Fruit fly (Drosophila melanogaster) whole organism, embryonic: ENCODE data around the gene Tom40.
A peak's percentile ranks its signal among the peaks of the same experiment; 100 is the strongest.

Experiments used
- Ada2b ChIP-seq: fragments of 200-800 bp; sonication (Bioruptor generic); IDR thresholded peaks from 2 replicates; pipeline ENCODE4 v1.3.6; 2022; ENCODE audit warnings: missing biosample characterization, missing genetic modification characterization
- Antp ChIP-seq: fragments of 200-800 bp; sonication (Bioruptor generic); optimal IDR thresholded peaks from 3 replicates; lab custom pipeline; 2016; ENCODE audit warnings: missing biosample characterization, missing genetic modification characterization
- Atf6 ChIP-seq: fragments of 200-800 bp; sonication (Bioruptor generic); IDR thresholded peaks from 2 replicates; pipeline ENCODE4 v1.3.6; 2022; ENCODE audit warnings: missing biosample characterization, missing genetic modification characterization
- CG10321 ChIP-seq: fragments of 200-800 bp; sonication (Bioruptor generic); IDR thresholded peaks from 2 replicates; pipeline ENCODE4 v1.3.6; 2022; ENCODE audit warnings: missing biosample characterization, missing genetic modification characterization
- CG11456 ChIP-seq: fragments of 200-800 bp; sonication (Bioruptor generic); IDR thresholded peaks from 3 replicates; pipeline ENCODE4 v1.3.6; 2022; ENCODE audit warnings: missing biosample characterization, missing genetic modification characterization
- CG12071 ChIP-seq: fragments of 200-800 bp; sonication (Bioruptor generic); optimal IDR thresholded peaks from 3 replicates; lab custom pipeline; 2018; ENCODE audit warnings: missing biosample characterization, mild to moderate bottlenecking, missing genetic modification characterization
- CG1233 ChIP-seq: fragments of 200-800 bp; sonication (Bioruptor generic); optimal IDR thresholded peaks from 4 replicates; lab custom pipeline; 2018; ENCODE audit warnings: missing biosample characterization, mild to moderate bottlenecking, missing genetic modification characterization
- CG14710 ChIP-seq: fragments of 200-800 bp; sonication (Bioruptor generic); optimal IDR thresholded peaks from 3 replicates; lab custom pipeline; 2019; ENCODE audit warnings: missing biosample characterization, mild to moderate bottlenecking, missing genetic modification characterization, moderate library complexity
- CG15011 ChIP-seq: fragments of 200-800 bp; sonication (Bioruptor generic); optimal IDR thresholded peaks from 3 replicates; lab custom pipeline; 2018; ENCODE audit warnings: missing biosample characterization, mild to moderate bottlenecking, missing genetic modification characterization
- CG1603 ChIP-seq: fragments of 200-800 bp; sonication (Bioruptor generic); optimal IDR thresholded peaks from 2 replicates; lab custom pipeline; 2019; ENCODE audit warnings: missing biosample characterization, mild to moderate bottlenecking, missing genetic modification characterization, moderate library complexity
- CG17361 ChIP-seq: fragments of 200-800 bp; sonication (Bioruptor generic); IDR thresholded peaks from 3 replicates; pipeline ENCODE4 v1.3.6; 2022; ENCODE audit warnings: missing biosample characterization, missing genetic modification characterization
- CG31365 ChIP-seq: fragments of 200-800 bp; sonication (Bioruptor generic); optimal IDR thresholded peaks from 2 replicates; lab custom pipeline; 2018; ENCODE audit warnings: missing biosample characterization, mild to moderate bottlenecking, missing genetic modification characterization
- CG32767 ChIP-seq: fragments of 200-800 bp; sonication (Bioruptor generic); IDR thresholded peaks from 2 replicates; pipeline ENCODE4 v1.3.6; 2022; ENCODE audit warnings: missing biosample characterization, missing genetic modification characterization
- CG33213 ChIP-seq: fragments of 200-800 bp; sonication (Bioruptor generic); optimal IDR thresholded peaks from 3 replicates; lab custom pipeline; 2016; ENCODE audit warnings: missing biosample characterization, missing genetic modification characterization
- CG6272 ChIP-seq: fragments of 200-800 bp; sonication (Bioruptor generic); IDR thresholded peaks from 2 replicates; pipeline ENCODE4 v1.3.6; 2022; ENCODE audit warnings: missing biosample characterization, missing genetic modification characterization
- CG7357 ChIP-seq: fragments of 200-800 bp; sonication (Bioruptor generic); IDR thresholded peaks from 3 replicates; pipeline ENCODE4 v1.3.6; 2022; ENCODE audit warnings: missing biosample characterization, missing genetic modification characterization
- CG7372 ChIP-seq: fragments of 200-800 bp; sonication (Bioruptor generic); IDR thresholded peaks from 2 replicates; pipeline ENCODE4 v1.3.6; 2022; ENCODE audit warnings: missing biosample characterization, missing genetic modification characterization
- CG7745 ChIP-seq: fragments of 200-800 bp; sonication (Bioruptor generic); optimal IDR thresholded peaks from 2 replicates; lab custom pipeline; 2018; ENCODE audit warnings: missing biosample characterization, mild to moderate bottlenecking, missing genetic modification characterization, moderate library complexity
- CG9609 ChIP-seq: fragments of 200-800 bp; sonication (Bioruptor generic); optimal IDR thresholded peaks from 3 replicates; lab custom pipeline; 2016; ENCODE audit warnings: missing biosample characterization, missing genetic modification characterization
- CkIIα-i1 ChIP-seq: fragments of 200-800 bp; sonication (Bioruptor generic); IDR thresholded peaks from 2 replicates; pipeline ENCODE4 v1.3.6; 2022; ENCODE audit warnings: missing biosample characterization, missing genetic modification characterization
- D19B ChIP-seq: fragments of 200-800 bp; sonication (Bioruptor generic); optimal IDR thresholded peaks from 2 replicates; lab custom pipeline; 2017; ENCODE audit warnings: missing biosample characterization, mild to moderate bottlenecking, missing genetic modification characterization
- Dad ChIP-seq: fragments of 200-800 bp; sonication (Bioruptor generic); optimal IDR thresholded peaks from 3 replicates; lab custom pipeline; 2016; ENCODE audit warnings: missing biosample characterization, missing genetic modification characterization
- Dip2 ChIP-seq: fragments of 200-800 bp; sonication (Bioruptor generic); IDR thresholded peaks from 2 replicates; pipeline ENCODE4 v1.3.6; 2022; ENCODE audit warnings: missing biosample characterization, missing genetic modification characterization
- Fer1 ChIP-seq: fragments of 200-800 bp; sonication (Bioruptor generic); optimal IDR thresholded peaks from 2 replicates; lab custom pipeline; 2017; ENCODE audit warnings: missing biosample characterization, mild to moderate bottlenecking, missing genetic modification characterization
- Hand ChIP-seq: fragments of 200-800 bp; sonication (Bioruptor generic); optimal IDR thresholded peaks from 2 replicates; lab custom pipeline; 2017; ENCODE audit warnings: mild to moderate bottlenecking, missing biosample characterization, missing genetic modification reagents, missing genetic modification characterization
- Lpt ChIP-seq: fragments of >200 bp; optimal IDR thresholded peaks from 2 replicates; lab custom pipeline; 2018; ENCODE audit warnings: missing biosample characterization, missing genetic modification characterization
- Myb ChIP-seq: fragments of 200-800 bp; sonication (Bioruptor generic); optimal IDR thresholded peaks from 2 replicates; lab custom pipeline; 2016; ENCODE audit warnings: missing biosample characterization, missing genetic modification characterization
- NC2α ChIP-seq: fragments of 200-800 bp; sonication (Bioruptor generic); optimal IDR thresholded peaks from 2 replicates; lab custom pipeline; 2016; ENCODE audit warnings: missing biosample characterization, missing genetic modification characterization
- Optix ChIP-seq: fragments of 200-800 bp; sonication (Bioruptor generic); IDR thresholded peaks from 3 replicates; pipeline ENCODE4 v1.3.6; 2022; ENCODE audit warnings: missing biosample characterization, missing genetic modification characterization
- Rx ChIP-seq: fragments of 200-800 bp; sonication (Bioruptor generic); IDR thresholded peaks from 2 replicates; pipeline ENCODE4 v1.3.6; 2022; ENCODE audit warnings: missing biosample characterization, missing genetic modification characterization
- Stat92E ChIP-seq, 3 experiments: fragments of >200 bp in 2 of 3; fragments of 200-800 bp in 1 of 3; sonication (Bioruptor generic) in 1 of 3; optimal IDR thresholded peaks; 2 replicates each; lab custom pipeline; 2017 to 2019; ENCODE audit warnings: missing biosample characterization in 3 of 3, missing genetic modification characterization in 3 of 3, mild to moderate bottlenecking in 1 of 3, moderate library complexity in 1 of 3
- ap ChIP-seq: fragments of 200-800 bp; sonication (Bioruptor generic); IDR thresholded peaks from 2 replicates; pipeline ENCODE4 v1.3.6; 2022; ENCODE audit warnings: missing biosample characterization, missing genetic modification characterization
- bigmax ChIP-seq: fragments of 200-800 bp; sonication (Bioruptor generic); optimal IDR thresholded peaks from 2 replicates; lab custom pipeline; 2018; ENCODE audit warnings: missing biosample characterization, mild to moderate bottlenecking, missing genetic modification characterization
- cad ChIP-seq: fragments of >200 bp; optimal IDR thresholded peaks from 2 replicates; lab custom pipeline; 2017; ENCODE audit warnings: missing biosample characterization, missing genetic modification characterization
- chinmo ChIP-seq: fragments of 200-800 bp; sonication (Bioruptor generic); IDR thresholded peaks from 4 replicates; pipeline ENCODE4 v1.3.6; 2022; ENCODE audit warnings: missing biosample characterization, missing genetic modification characterization; ENCODE audit not compliant: partially characterized antibody
- dan ChIP-seq: fragments of 200-800 bp; sonication (Bioruptor generic); IDR thresholded peaks from 2 replicates; pipeline ENCODE4 v1.3.6; 2022; ENCODE audit warnings: missing biosample characterization, missing genetic modification characterization
- dysf ChIP-seq: fragments of 200-800 bp; sonication (Bioruptor generic); IDR thresholded peaks from 3 replicates; pipeline ENCODE4 v1.3.6; 2022; ENCODE audit warnings: missing biosample characterization, missing genetic modification characterization
- emc ChIP-seq: fragments of 200-800 bp; sonication (Bioruptor generic); optimal IDR thresholded peaks from 2 replicates; lab custom pipeline; 2016; ENCODE audit warnings: missing biosample characterization, missing genetic modification characterization
- exex ChIP-seq: fragments of 200-800 bp; sonication (Bioruptor generic); optimal IDR thresholded peaks from 4 replicates; lab custom pipeline; 2018; ENCODE audit warnings: missing biosample characterization, mild to moderate bottlenecking, missing genetic modification characterization, moderate library complexity
- gcm ChIP-seq: fragments of 200-800 bp; sonication (Bioruptor generic); optimal IDR thresholded peaks from 2 replicates; lab custom pipeline; 2019; ENCODE audit warnings: missing biosample characterization, mild to moderate bottlenecking, missing genetic modification characterization, moderate library complexity
- hb ChIP-seq: fragments of 200-800 bp; sonication (Bioruptor generic); IDR thresholded peaks from 3 replicates; pipeline ENCODE4 v1.3.6; 2022; ENCODE audit warnings: missing biosample characterization, missing genetic modification characterization; ENCODE audit not compliant: partially characterized antibody
- ind ChIP-seq: fragments of 200-800 bp; sonication (Bioruptor generic); optimal IDR thresholded peaks from 3 replicates; lab custom pipeline; 2016; ENCODE audit warnings: missing biosample characterization, missing genetic modification characterization
- knrl ChIP-seq: fragments of 200-800 bp; sonication (Bioruptor generic); IDR thresholded peaks from 3 replicates; pipeline ENCODE4 v1.3.6; 2022; ENCODE audit warnings: missing biosample characterization, missing genetic modification characterization; ENCODE audit not compliant: partially characterized antibody
- lab ChIP-seq: fragments of 200-800 bp; sonication (Bioruptor generic); optimal IDR thresholded peaks from 3 replicates; lab custom pipeline; 2017; ENCODE audit warnings: missing biosample characterization, missing genetic modification characterization, mild to moderate bottlenecking, moderate library complexity, missing genetic modification reagents
- mld ChIP-seq: fragments of 200-800 bp; sonication (Bioruptor generic); IDR thresholded peaks from 3 replicates; pipeline ENCODE4 v1.3.6; 2022; ENCODE audit warnings: missing biosample characterization, missing genetic modification characterization; ENCODE audit not compliant: partially characterized antibody
- nerfin-1 ChIP-seq: fragments of 200-800 bp; sonication (Bioruptor generic); optimal IDR thresholded peaks from 3 replicates; lab custom pipeline; 2019; ENCODE audit warnings: missing biosample characterization, mild to moderate bottlenecking, missing genetic modification characterization, moderate library complexity
- sens-2 ChIP-seq: fragments of 200-800 bp; sonication (Bioruptor generic); IDR thresholded peaks from 2 replicates; pipeline ENCODE4 v1.3.6; 2022; ENCODE audit warnings: missing biosample characterization, missing genetic modification characterization
- ssp ChIP-seq: fragments of 200-800 bp; sonication (Bioruptor generic); IDR thresholded peaks from 2 replicates; pipeline ENCODE4 v1.3.6; 2022; ENCODE audit warnings: missing biosample characterization, missing genetic modification characterization
- vnd ChIP-seq: fragments of 200-800 bp; sonication (Bioruptor generic); IDR thresholded peaks from 3 replicates; pipeline ENCODE4 v1.3.6; 2022; ENCODE audit warnings: missing biosample characterization, missing genetic modification characterization; ENCODE audit not compliant: partially characterized antibody
- wdn ChIP-seq: fragments of 200-800 bp; sonication (Bioruptor generic); IDR thresholded peaks from 2 replicates; pipeline ENCODE4 v1.3.6; 2022; ENCODE audit warnings: missing biosample characterization, missing genetic modification characterization
- zf30C ChIP-seq: fragments of 200-800 bp; sonication (Bioruptor generic); optimal IDR thresholded peaks from 3 replicates; lab custom pipeline; 2018; ENCODE audit warnings: missing biosample characterization, mild to moderate bottlenecking, missing genetic modification characterization

Tom40 gene

DNA sequence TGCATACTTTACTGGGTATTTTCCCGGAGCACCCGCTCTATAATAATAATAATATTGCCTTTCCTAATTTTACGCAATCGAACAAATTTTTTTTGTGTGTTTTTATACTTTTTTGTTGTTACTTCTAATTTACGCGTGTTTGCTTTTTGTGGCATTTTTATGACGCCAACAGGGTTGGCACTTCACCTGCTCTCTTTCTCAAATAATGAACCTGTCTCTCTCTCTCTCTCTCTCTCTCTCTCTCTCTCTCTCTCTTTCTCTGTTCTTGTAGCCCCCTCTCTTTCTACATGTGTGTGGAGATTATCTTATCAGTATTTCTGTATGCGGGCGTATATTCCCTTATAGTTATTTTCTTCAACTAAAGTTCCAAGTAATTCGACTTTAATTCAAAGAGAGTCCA is 46.0 kb upstream of the Tom40 start (continued):
- TF ChIP-seq CG31365 (tag; lab: Kevin White, UChicago): peak; percentile 50
- TF ChIP-seq bigmax (GFP tag; lab: Kevin White, UChicago): no peak
- TF ChIP-seq dan (GFP tag; lab: Robert Waterston, UW): no peak
- peak; percentile 35; the same call in 1 of the 2 replicates for TF ChIP-seq wdn (GFP tag; lab: Robert Waterston, UW)
- TF ChIP-seq sens-2 (GFP tag; lab: Robert Waterston, UW): peak; percentile 32; the same call in 1 of the 2 replicates
- 0 out of 3 replicates have a peak, but pooled peaks have one; percentile 10 for TF ChIP-seq CG17361
- peak; percentile 79 for TF ChIP-seq CG12071 (GFP tag; lab: Kevin White, UChicago)
- no peak for TF ChIP-seq Optix (GFP tag; lab: Robert Waterston, UW)
- no peak for TF ChIP-seq ind (GFP tag; lab: Kevin White, UChicago)
- TF ChIP-seq Fer1: peak; percentile 85
- no peak for TF ChIP-seq mld
- TF ChIP-seq CG32767 (GFP tag; lab: Robert Waterston, UW): 0 out of 2 replicates have a peak, but pooled peaks have one; percentile 18
- TF ChIP-seq Lpt: no peak
- TF ChIP-seq CG7745 (tag; lab: Kevin White, UChicago): no peak
- no peak for TF ChIP-seq dysf (GFP tag; lab: Robert Waterston, UW)
- TF ChIP-seq Hand (GFP tag; lab: Kevin White, UChicago): peak; percentile 76
- no peak for TF ChIP-seq ssp (GFP tag; lab: Robert Waterston, UW)
- no peak for TF ChIP-seq hb (GFP tag; lab: Robert Waterston, UW)
- TF ChIP-seq Stat92E (GFP tag; optimal IDR thresholded peaks at IDR 0.05; lab: Kevin White, UChicago): no peak
- peak; percentile 18 for TF ChIP-seq CG33213
- no peak for TF ChIP-seq Rx
- TF ChIP-seq CG15011 (GFP tag; lab: Kevin White, UChicago): peak; percentile 45
- TF ChIP-seq zf30C: peak; percentile 66
- TF ChIP-seq CkIIα-i1 (GFP tag; lab: Robert Waterston, UW): no peak
- no peak for TF ChIP-seq Dad (GFP tag; lab: Kevin White, UChicago)
- peak; percentile 5; the same call in 1 of the 2 replicates for TF ChIP-seq Ada2b
- TF ChIP-seq CG1233 (GFP tag; lab: Kevin White, UChicago): peak; percentile 51
- peak; percentile 44 for TF ChIP-seq exex
- TF ChIP-seq Myb (GFP tag; lab: Kevin White, UChicago): no peak
- TF ChIP-seq Dip2: no peak
- TF ChIP-seq D19B (GFP tag; lab: Kevin White, UChicago): peak; percentile 22

DNA sequence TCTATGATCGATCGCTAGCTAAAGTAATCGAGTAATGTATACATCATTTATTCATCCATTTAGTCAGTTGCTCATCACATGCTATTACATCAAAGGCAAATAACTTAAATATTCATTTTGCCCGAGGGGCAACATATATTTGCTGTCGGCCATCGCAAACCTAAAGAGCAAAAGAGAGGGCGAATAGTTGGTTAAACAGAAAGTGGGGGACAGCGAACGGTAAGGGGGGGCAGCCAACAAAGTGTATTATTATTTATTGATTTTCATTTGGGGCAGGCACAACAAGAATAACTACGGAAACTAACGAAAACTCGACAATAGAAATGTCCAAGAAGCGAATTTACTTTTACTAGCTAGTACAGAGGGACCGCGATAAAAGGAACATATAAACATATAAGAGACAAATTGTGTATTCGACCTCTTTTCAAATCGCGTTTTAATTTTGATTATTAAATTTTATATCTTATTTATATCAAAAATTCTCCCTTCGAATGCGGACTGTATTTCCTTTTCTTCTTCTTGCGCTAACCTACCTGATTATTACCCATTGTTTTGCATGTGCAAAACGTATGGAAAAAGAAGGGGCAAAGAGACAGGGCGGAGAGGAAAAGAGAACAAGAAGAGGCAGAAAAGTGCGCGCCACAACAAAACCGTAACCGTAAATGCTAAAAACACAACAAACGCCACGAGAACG is 45.3 kb upstream of the Tom40 start:
- TF ChIP-seq gcm (GFP tag; lab: Kevin White, UChicago) (no peak), CG1603 (tag; lab: Kevin White, UChicago) (peak; percentile 8), mld (no peak), vnd (GFP tag; lab: Robert Waterston, UW) (no peak), CG11456 (peak; percentile 73), CG7372 (GFP tag; lab: Robert Waterston, UW) (peak; percentile 40), NC2α (no peak), CG10321 (GFP tag; lab: Robert Waterston, UW) (no peak), CG7357 (GFP tag; lab: Robert Waterston, UW) (peak; percentile 41; the same call in 1 of the 3 replicates), Atf6 (GFP tag; lab: Robert Waterston, UW) (peak; percentile 90), ap (GFP tag; lab: Robert Waterston, UW) (peak; percentile 21; the same call in 1 of the 2 replicates), knrl (GFP tag; lab: Robert Waterston, UW) (no peak), chinmo (peak; percentile 68; the same call in 2 of the 4 replicates), CG9609 (no peak), emc (no peak), Antp (GFP tag; lab: Kevin White, UChicago) (no peak), CG6272 (GFP tag; lab: Robert Waterston, UW) (peak; percentile 38), CG14710 (tag; lab: Kevin White, UChicago) (no peak), lab (GFP tag; lab: Kevin White, UChicago) (peak; percentile 50), ind (GFP tag; lab: Kevin White, UChicago) (peak; percentile 22), cad (no peak), nerfin-1 (no peak)
